Fruit fly (Drosophila melanogaster): Measurements from ENCODE around the gene CG32373.
A peak's percentile ranks its signal among the peaks of the same experiment; 100 is the strongest.

Gene CG32373

dm6 chr3L:7719418-7719789 lies 69.1 kb downstream of the CG32373 start:
- no peak for TF ChIP-seq Abd-B (GFP tag; optimal IDR thresholded peaks at IDR 0.05)
- TF ChIP-seq brk (GFP tag; optimal IDR thresholded peaks at IDR 0.05): no peak
- TF ChIP-seq Hnf4 (GFP tag; optimal IDR thresholded peaks at IDR 0.05): peak; percentile 76
- TF ChIP-seq tai (GFP tag; optimal IDR thresholded peaks at IDR 0.05): no peak

dm6 chr3L:7721527-7721926 lies 71.2 kb downstream of the CG32373 start:
- TF ChIP-seq tai (GFP tag; optimal IDR thresholded peaks at IDR 0.05) (no peak), CrebA (GFP tag; optimal IDR thresholded peaks at IDR 0.05; ENCODE audit: borderline replicate concordance) (no peak), woc (GFP tag; optimal IDR thresholded peaks at IDR 0.05) (no peak), fru (GFP tag; optimal IDR thresholded peaks at IDR 0.05) (no peak), Myc (optimal IDR thresholded peaks at IDR 0.05) (no peak), br (GFP tag; optimal IDR thresholded peaks at IDR 0.05) (peak; percentile 54), Sp1 (GFP tag; optimal IDR thresholded peaks at IDR 0.05) (no peak), sage (GFP tag; optimal IDR thresholded peaks at IDR 0.05) (no peak), foxo (GFP tag; optimal IDR thresholded peaks at IDR 0.05) (no peak), rgr (GFP tag; optimal IDR thresholded peaks at IDR 0.05) (no peak), lola (GFP tag; optimal IDR thresholded peaks at IDR 0.05) (no peak), OdsH (GFP tag; optimal IDR thresholded peaks at IDR 0.05) (no peak), Hr78 (GFP tag; optimal IDR thresholded peaks at IDR 0.05) (no peak), psq (GFP tag; optimal IDR thresholded peaks at IDR 0.05) (no peak), h (GFP tag; optimal IDR thresholded peaks at IDR 0.05) (peak; percentile 30), Hnf4 (GFP tag; optimal IDR thresholded peaks at IDR 0.05) (peak; percentile 37), GATAd (GFP tag; optimal IDR thresholded peaks at IDR 0.05) (no peak)

dm6 chr3L:7726285-7726684 lies 75.9 kb downstream of the CG32373 start, which contains the start of gene CG7457:
CG7457 (minus strand) TSS chr3L:7726473.
- no peak for TF ChIP-seq pan (optimal IDR thresholded peaks at IDR 0.05)
- TF ChIP-seq CG9705 (GFP tag; optimal IDR thresholded peaks at IDR 0.05): no peak
- TF ChIP-seq lola (GFP tag; optimal IDR thresholded peaks at IDR 0.05): no peak
- TF ChIP-seq ey (GFP tag; optimal IDR thresholded peaks at IDR 0.05): no peak
- TF ChIP-seq br (GFP tag; optimal IDR thresholded peaks at IDR 0.05): no peak
- no peak for TF ChIP-seq HLH106 (tag; optimal IDR thresholded peaks at IDR 0.05)
- no peak for TF ChIP-seq Dif (GFP tag; optimal IDR thresholded peaks at IDR 0.05; ENCODE audit: partially characterized antibody)

- TF ChIP-seq usp (GFP tag; optimal IDR thresholded peaks at IDR 0.05): no peak
- no peak for TF ChIP-seq tai (GFP tag; optimal IDR thresholded peaks at IDR 0.05)
- TF ChIP-seq Myc (optimal IDR thresholded peaks at IDR 0.05): no peak
- TF ChIP-seq N (GFP tag; optimal IDR thresholded peaks at IDR 0.05): no peak
- no peak for TF ChIP-seq Dfd (GFP tag; optimal IDR thresholded peaks at IDR 0.05)
- no peak for TF ChIP-seq Dif (GFP tag; optimal IDR thresholded peaks at IDR 0.05; ENCODE audit: partially characterized antibody)
- no peak for TF ChIP-seq h (GFP tag; optimal IDR thresholded peaks at IDR 0.05)
- TF ChIP-seq Hr78 (GFP tag; optimal IDR thresholded peaks at IDR 0.05): no peak
- no peak for TF ChIP-seq CrebA (GFP tag; optimal IDR thresholded peaks at IDR 0.05; ENCODE audit: borderline replicate concordance)
- no peak for TF ChIP-seq rgr (GFP tag; optimal IDR thresholded peaks at IDR 0.05)
- no peak for TF ChIP-seq Jra (GFP tag; optimal IDR thresholded peaks at IDR 0.05)
- no peak for TF ChIP-seq dmrt93B (GFP tag; optimal IDR thresholded peaks at IDR 0.05)
- no peak for TF ChIP-seq woc (GFP tag; optimal IDR thresholded peaks at IDR 0.05)
- no peak for TF ChIP-seq br (GFP tag; optimal IDR thresholded peaks at IDR 0.05)
- TF ChIP-seq Hr83 (GFP tag; optimal IDR thresholded peaks at IDR 0.05; ENCODE audit: poor library complexity, severe bottlenecking): no peak
Observed at dm6 chr3L:7726690-7727089, 76.3 kb downstream of the CG32373 start.

dm6 chr3L:7732141-7732748 lies 81.9 kb downstream of the CG32373 start, which contains the start of gene CG8492:
CG8492 (minus strand) TSS chr3L:7732191.
- TF ChIP-seq Hr83 (GFP tag; optimal IDR thresholded peaks at IDR 0.05; ENCODE audit: poor library complexity, severe bottlenecking) (no peak), Myc (optimal IDR thresholded peaks at IDR 0.05) (peak; percentile 37), Mio (GFP tag; optimal IDR thresholded peaks at IDR 0.05) (no peak), CG9705 (GFP tag; optimal IDR thresholded peaks at IDR 0.05) (no peak), sv (GFP tag; optimal IDR thresholded peaks at IDR 0.05) (no peak)

Data from whole organism, wandering third instar larva.